Worm (Caenorhabditis elegans): ENCODE measurements around the gene nhr-130.

ce11 chrV:467507-467906 lies 15.6 kb downstream of the nhr-130 start:
- TF ChIP-seq nhr-77 (tag; optimal IDR thresholded peaks at IDR 0.05) (no peak), alr-1 (tag; optimal IDR thresholded peaks at IDR 0.05) (no peak), snpc-4 (tag; optimal IDR thresholded peaks at IDR 0.05) (no peak), nhr-10 (tag; optimal IDR thresholded peaks at IDR 0.05) (no peak), elt-3 (tag; optimal IDR thresholded peaks at IDR 0.05) (no peak), nhr-23 (tag; optimal IDR thresholded peaks at IDR 0.05) (no peak), aly-2 (tag; optimal IDR thresholded peaks at IDR 0.05) (no peak)

Measured in whole organism, L2 larva.